Worm (Caenorhabditis elegans) whole organism, young adult: ENCODE data around the gene H12I13.6.

Source experiments
- B0035.1 ChIP-seq: sonication (generic microtip); optimal IDR thresholded peaks from 2 replicates; lab custom pipeline; 2016; ENCODE audit warnings: missing genetic modification characterization, mild to moderate bottlenecking, missing compliant biosample characterization, missing genotype, missing genetic modification reagents
- F10E7.11 ChIP-seq: sonication (generic microtip); optimal IDR thresholded peaks from 2 replicates; lab custom pipeline; 2017; ENCODE audit warnings: mild to moderate bottlenecking, missing genetic modification characterization, moderate library complexity, missing compliant biosample characterization
- F37B4.10 ChIP-seq: fragments of 200-800 bp; sonication (Bioruptor generic); IDR thresholded peaks from 2 replicates; pipeline ENCODE4 v1.3.6; 2022; ENCODE audit warnings: missing genetic modification characterization, missing compliant biosample characterization
- F39B2.1 ChIP-seq: fragments of 200-800 bp; sonication (Bioruptor generic); IDR thresholded peaks from 2 replicates; pipeline ENCODE4 v1.3.6; 2022; ENCODE audit warnings: missing genetic modification reagents, missing genetic modification characterization, missing compliant biosample characterization
- F52B5.7 ChIP-seq: sonication (generic microtip); optimal IDR thresholded peaks from 2 replicates; lab custom pipeline; 2016; ENCODE audit warnings: mild to moderate bottlenecking, missing genetic modification characterization, missing compliant biosample characterization
- F55B11.4 ChIP-seq: sonication (generic microtip); optimal IDR thresholded peaks from 2 replicates; lab custom pipeline; 2016; ENCODE audit warnings: missing compliant biosample characterization, missing genetic modification characterization, borderline replicate concordance; ENCODE audit not compliant: insufficient read depth
- K11D2.4 ChIP-seq: fragments of 200-800 bp; sonication (Bioruptor generic); IDR thresholded peaks from 2 replicates; pipeline ENCODE4 v1.3.6; 2022; ENCODE audit warnings: missing genetic modification reagents, missing genetic modification characterization, missing compliant biosample characterization
- K12H6.12 ChIP-seq: fragments of 200-800 bp; sonication (Bioruptor generic); optimal IDR thresholded peaks from 2 replicates; lab custom pipeline; 2018; ENCODE audit warnings: mild to moderate bottlenecking, missing genetic modification characterization, missing compliant biosample characterization
- T07F8.4 ChIP-seq: sonication (generic microtip); optimal IDR thresholded peaks from 2 replicates; lab custom pipeline; 2016; ENCODE audit warnings: mild to moderate bottlenecking, missing genetic modification characterization, moderate library complexity, missing compliant biosample characterization
- Y56A3A.18 ChIP-seq: fragments of 200-800 bp; sonication (Bioruptor generic); IDR thresholded peaks from 2 replicates; pipeline ENCODE4 v1.3.6; 2022; ENCODE audit warnings: missing genetic modification reagents, missing genetic modification characterization, missing compliant biosample characterization
- Y95B8A.8 ChIP-seq: fragments of 200-800 bp; sonication (Bioruptor generic); IDR thresholded peaks from 2 replicates; pipeline ENCODE4 v1.3.6; 2022; ENCODE audit warnings: missing genetic modification reagents, missing genetic modification characterization, missing compliant biosample characterization
- ZK185.1 ChIP-seq: sonication (generic microtip); optimal IDR thresholded peaks from 2 replicates; lab custom pipeline; 2016; ENCODE audit warnings: mild to moderate bottlenecking, missing genetic modification characterization, missing compliant biosample characterization; ENCODE audit not compliant: poor library complexity, severe bottlenecking
- akir-1 ChIP-seq: fragments of 200-800 bp; sonication (Bioruptor generic); optimal IDR thresholded peaks from 2 replicates; lab custom pipeline; 2018; ENCODE audit warnings: mild to moderate bottlenecking, missing genetic modification characterization, moderate library complexity, missing compliant biosample characterization
- ama-1 ChIP-seq, 3 experiments: fragments of 150-350 bp in 1 of 3; sonication (generic microtip) in 2 of 3; optimal IDR thresholded peaks; 2 replicates each; lab custom pipeline; 2014 to 2018; ENCODE audit warnings: missing biosample characterization in 2 of 3, missing genetic modification characterization in 2 of 3, missing genetic modification reagents in 2 of 3
- atf-7 ChIP-seq: sonication (generic microtip); optimal IDR thresholded peaks from 2 replicates; lab custom pipeline; 2017; ENCODE audit warnings: mild to moderate bottlenecking, missing genetic modification characterization, missing compliant biosample characterization
- attf-5 ChIP-seq: fragments of 200-800 bp; sonication (Bioruptor generic); optimal IDR thresholded peaks from 2 replicates; lab custom pipeline; 2018; ENCODE audit warnings: mild to moderate bottlenecking, missing genetic modification characterization, missing compliant biosample characterization
- bed-1 ChIP-seq: fragments of 200-800 bp; sonication (Bioruptor generic); IDR thresholded peaks from 2 replicates; pipeline ENCODE4 v1.3.6; 2022; ENCODE audit warnings: missing genetic modification reagents, missing genetic modification characterization, missing compliant biosample characterization
- bed-2 ChIP-seq: fragments of 200-800 bp; sonication (Bioruptor generic); IDR thresholded peaks from 2 replicates; pipeline ENCODE4 v1.3.6; 2022; ENCODE audit warnings: missing genetic modification reagents, missing genetic modification characterization, missing compliant biosample characterization
- ccch-3 ChIP-seq: fragments of 200-800 bp; sonication (Bioruptor generic); optimal IDR thresholded peaks from 2 replicates; lab custom pipeline; 2018; ENCODE audit warnings: mild to moderate bottlenecking, missing genetic modification characterization, missing compliant biosample characterization
- cebp-1 ChIP-seq, 2 experiments: fragments of 200-800 bp in 1 of 2; sonication (Bioruptor generic) in 1 of 2; sonication (generic microtip) in 1 of 2; IDR thresholded peaks in 1 of 2; optimal IDR thresholded peaks in 1 of 2; 2 replicates each; pipeline versions ENCODE4 v1.3.6 to Lab custom; 2017 to 2022; ENCODE audit warnings: missing compliant biosample characterization in 2 of 2, missing genetic modification characterization in 2 of 2, mild to moderate bottlenecking in 1 of 2, missing genetic modification reagents in 1 of 2, moderate library complexity in 1 of 2
- ceh-27 ChIP-seq: fragments of 200-800 bp; sonication (Bioruptor generic); optimal IDR thresholded peaks from 2 replicates; lab custom pipeline; 2018; ENCODE audit warnings: mild to moderate bottlenecking, missing genetic modification characterization, moderate library complexity, missing compliant biosample characterization
- ceh-91 ChIP-seq: fragments of 200-800 bp; sonication (Bioruptor generic); IDR thresholded peaks from 2 replicates; pipeline ENCODE4 v1.3.6; 2022; ENCODE audit warnings: missing genetic modification reagents, missing genetic modification characterization, missing compliant biosample characterization
- chd-7 ChIP-seq: sonication (generic microtip); optimal IDR thresholded peaks from 2 replicates; lab custom pipeline; 2016; ENCODE audit warnings: mild to moderate bottlenecking, missing genetic modification characterization, moderate library complexity, missing compliant biosample characterization
- dox-1 ChIP-seq: fragments of 200-800 bp; sonication (Bioruptor generic); IDR thresholded peaks from 2 replicates; pipeline ENCODE4 v1.3.6; 2022; ENCODE audit warnings: missing genetic modification reagents, missing genetic modification characterization, missing compliant biosample characterization
- dpl-1 ChIP-seq: fragments of 150-350 bp; optimal IDR thresholded peaks from 2 replicates; lab custom pipeline; 2014; ENCODE audit warnings: missing biosample characterization, missing genetic modification reagents, missing genetic modification characterization
- efl-1 ChIP-seq: fragments of 150-350 bp; optimal IDR thresholded peaks from 2 replicates; lab custom pipeline; 2014; ENCODE audit warnings: missing biosample characterization, missing genetic modification reagents, missing genetic modification characterization
- egl-44 ChIP-seq: fragments of 200-800 bp; sonication (Bioruptor generic); IDR thresholded peaks from 2 replicates; pipeline ENCODE4 v1.3.6; 2022; ENCODE audit warnings: missing genetic modification reagents, missing genetic modification characterization, missing compliant biosample characterization
- ekl-4 ChIP-seq: fragments of 200-800 bp; sonication (Bioruptor generic); IDR thresholded peaks from 2 replicates; pipeline ENCODE4 v1.3.6; 2022; ENCODE audit warnings: missing genetic modification reagents, missing genetic modification characterization, missing compliant biosample characterization
- lag-1 ChIP-seq: fragments of 200-800 bp; sonication (Bioruptor generic); IDR thresholded peaks from 2 replicates; pipeline ENCODE4 v1.3.6; 2022; ENCODE audit warnings: missing genetic modification reagents, missing genetic modification characterization, missing compliant biosample characterization
- let-607 ChIP-seq, 2 experiments: fragments of 200-800 bp in 1 of 2; sonication (Bioruptor generic) in 1 of 2; sonication (generic microtip) in 1 of 2; optimal IDR thresholded peaks; 2 replicates each; lab custom pipeline; 2016 to 2018; ENCODE audit warnings: mild to moderate bottlenecking in 2 of 2, missing compliant biosample characterization in 2 of 2, missing genetic modification characterization in 2 of 2, moderate library complexity in 2 of 2, missing genotype in 1 of 2
- lin-26 ChIP-seq: fragments of 200-800 bp; sonication (Bioruptor generic); IDR thresholded peaks from 2 replicates; pipeline ENCODE4 v1.3.6; 2022; ENCODE audit warnings: missing genetic modification reagents, missing genetic modification characterization, missing compliant biosample characterization
- lin-54 ChIP-seq: fragments of 200-800 bp; sonication (Bioruptor generic); optimal IDR thresholded peaks from 2 replicates; lab custom pipeline; 2018; ENCODE audit warnings: mild to moderate bottlenecking, missing genetic modification characterization, missing compliant biosample characterization
- madf-10 ChIP-seq: sonication (generic microtip); optimal IDR thresholded peaks from 2 replicates; lab custom pipeline; 2016; ENCODE audit warnings: mild to moderate bottlenecking, missing genetic modification characterization, missing compliant biosample characterization
- madf-3 ChIP-seq: fragments of 200-800 bp; sonication (Bioruptor generic); IDR thresholded peaks from 2 replicates; pipeline ENCODE4 v1.3.6; 2022; ENCODE audit warnings: missing genetic modification reagents, missing genetic modification characterization, missing compliant biosample characterization
- madf-6 ChIP-seq: fragments of 200-800 bp; sonication (Bioruptor generic); IDR thresholded peaks from 2 replicates; pipeline ENCODE4 v1.3.6; 2022; ENCODE audit warnings: missing genetic modification reagents, missing genetic modification characterization, missing compliant biosample characterization
- mcd-1 ChIP-seq: fragments of 200-800 bp; sonication (Bioruptor generic); IDR thresholded peaks from 2 replicates; pipeline ENCODE4 v1.3.6; 2022; ENCODE audit warnings: missing genetic modification reagents, missing genetic modification characterization, missing compliant biosample characterization
- mel-28 ChIP-seq: sonication (generic microtip); optimal IDR thresholded peaks from 2 replicates; lab custom pipeline; 2016; ENCODE audit warnings: borderline replicate concordance, mild to moderate bottlenecking, missing genetic modification characterization, missing compliant biosample characterization
- nfya-2 ChIP-seq: fragments of 200-800 bp; sonication (Bioruptor generic); IDR thresholded peaks from 2 replicates; pipeline ENCODE4 v1.3.6; 2022; ENCODE audit warnings: missing genetic modification reagents, missing genetic modification characterization, missing compliant biosample characterization
- pbrm-1 ChIP-seq: fragments of 200-800 bp; sonication (Bioruptor generic); IDR thresholded peaks from 2 replicates; pipeline ENCODE4 v1.3.6; 2022; ENCODE audit warnings: missing genetic modification reagents, missing genetic modification characterization, missing compliant biosample characterization
- rcor-1 ChIP-seq: fragments of 200-800 bp; sonication (Bioruptor generic); IDR thresholded peaks from 2 replicates; pipeline ENCODE4 v1.3.6; 2022; ENCODE audit warnings: missing genetic modification reagents, missing genetic modification characterization, missing compliant biosample characterization
- sdz-38 ChIP-seq: sonication (generic microtip); optimal IDR thresholded peaks from 2 replicates; lab custom pipeline; 2016; ENCODE audit warnings: missing genotype, missing genetic modification characterization, missing compliant biosample characterization
- snpc-4 ChIP-seq, 5 experiments: fragments of 150-350 bp in 1 of 5; sonication (generic microtip) in 4 of 5; optimal IDR thresholded peaks; 2 replicates each; lab custom pipeline; 2014 to 2018; ENCODE audit warnings: missing genetic modification characterization in 5 of 5, missing biosample characterization in 3 of 5, antibody characterized with exemption in 2 of 5, mild to moderate bottlenecking in 2 of 5, missing compliant biosample characterization in 2 of 5, missing genotype in 2 of 5, moderate library complexity in 2 of 5, missing genetic modification reagents in 1 of 5
- ztf-22 ChIP-seq: fragments of 200-800 bp; sonication (Bioruptor generic); optimal IDR thresholded peaks from 2 replicates; lab custom pipeline; 2018; ENCODE audit warnings: mild to moderate bottlenecking, missing genetic modification characterization, moderate library complexity, missing compliant biosample characterization
- ztf-26 ChIP-seq: sonication (generic microtip); optimal IDR thresholded peaks from 2 replicates; lab custom pipeline; 2017; ENCODE audit warnings: missing genetic modification characterization, missing compliant biosample characterization
- ztf-28 ChIP-seq: fragments of 200-800 bp; sonication (Bioruptor generic); IDR thresholded peaks from 2 replicates; pipeline ENCODE4 v1.3.6; 2022; ENCODE audit warnings: missing genetic modification reagents, missing genetic modification characterization, missing compliant biosample characterization

Gene H12I13.6

DNA sequence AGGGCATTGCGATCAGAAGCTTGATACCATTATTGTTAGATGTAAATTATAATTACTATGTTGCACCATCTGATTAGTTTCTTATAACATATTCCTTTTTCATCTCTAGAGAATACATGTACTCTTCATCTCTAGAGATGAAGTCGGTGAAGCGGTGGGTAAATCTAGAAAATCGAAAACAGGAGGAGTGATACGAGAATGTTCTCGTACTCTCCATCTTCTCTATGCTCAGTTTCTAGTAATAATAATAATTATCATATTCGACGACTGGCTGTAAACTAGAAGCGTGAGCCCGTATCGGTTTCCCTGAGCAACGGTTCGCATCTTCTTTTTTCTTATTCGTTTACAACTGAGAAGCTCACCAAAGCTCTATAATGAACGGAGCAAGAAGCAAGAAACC is 30.1 kb downstream of the H12I13.6 start:
- TF ChIP-seq bed-1 (GFP tag; lab: Robert Waterston, UW) (no peak), F55B11.4 (no peak)
- TF ChIP-seq, all 124 proteins: peak for 0

DNA sequence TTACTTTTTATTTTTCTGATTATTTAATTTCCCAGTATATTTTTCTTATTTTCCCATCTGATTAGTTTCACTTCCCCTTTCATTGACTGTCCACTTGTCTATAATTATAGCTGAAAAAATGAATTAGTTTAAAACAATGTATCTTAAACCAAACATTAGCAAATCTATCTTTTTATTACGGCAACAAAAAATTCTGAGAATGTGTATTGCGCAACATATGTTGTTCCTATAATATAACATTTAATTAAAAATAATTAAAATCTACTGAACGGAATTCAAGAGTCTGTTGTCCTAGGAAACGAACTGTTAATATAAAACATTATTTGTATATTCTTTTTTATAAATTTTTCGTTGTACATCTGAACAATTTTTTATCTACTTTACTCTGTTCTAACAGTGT is 32.3 kb downstream of the H12I13.6 start:
- TF ChIP-seq F10E7.11 (no peak), akir-1 (GFP tag; lab: Kevin White, UChicago) (no peak), rcor-1 (GFP tag; lab: Robert Waterston, UW) (no peak), attf-5 (GFP tag; lab: Kevin White, UChicago) (no peak), lin-26 (GFP tag; lab: Robert Waterston, UW) (no peak), T07F8.4 (tag; lab: Kevin White, UChicago) (no peak), ccch-3 (GFP tag; lab: Kevin White, UChicago) (no peak), mcd-1 (no peak), mel-28 (tag; lab: Kevin White, UChicago) (no peak), ztf-26 (tag; lab: Kevin White, UChicago) (no peak), ekl-4 (GFP tag; lab: Robert Waterston, UW) (no peak), madf-10 (no peak), cebp-1 (GFP tag; IDR thresholded peaks at IDR 0.05; lab: Robert Waterston, UW) (no peak), cebp-1 (tag; optimal IDR thresholded peaks at IDR 0.05; lab: Kevin White, UChicago) (no peak), B0035.1 (no peak), nfya-2 (no peak), F37B4.10 (GFP tag; lab: Robert Waterston, UW) (no peak), F52B5.7 (tag; lab: Kevin White, UChicago) (no peak)
- TF ChIP-seq, all 124 proteins: peak for 0

DNA sequence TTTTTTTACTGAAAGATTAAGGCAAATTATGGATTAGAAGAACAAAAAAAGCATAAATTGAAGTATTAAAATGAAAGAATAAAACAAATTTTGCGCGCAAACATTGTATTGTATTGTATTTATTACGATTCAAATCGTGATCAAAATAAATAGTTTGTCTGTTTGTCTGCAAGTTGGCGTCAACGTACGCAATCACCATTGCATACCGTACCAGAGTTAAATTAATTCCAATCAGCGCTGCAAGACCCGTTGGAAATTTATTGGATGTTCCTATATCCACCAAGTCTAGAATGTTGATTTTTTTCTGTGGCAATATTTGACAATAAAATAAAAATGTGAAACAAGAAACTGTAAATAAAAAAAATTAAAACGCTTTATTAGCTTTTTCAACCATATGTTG is 35.5 kb downstream of the H12I13.6 start, which contains the start of gene heri-1:
heri-1 (minus strand) TSS at position 8 of the 400 bp plus-strand sequence.
- TF ChIP-seq dox-1 (GFP tag; lab: Robert Waterston, UW) (peak; percentile 18; the same call in 1 of the 2 replicates), let-607 (tag; optimal IDR thresholded peaks at IDR 0.05; lab: Kevin White, UChicago) (no peak), K12H6.12 (no peak), chd-7 (tag; lab: Kevin White, UChicago) (no peak), Y95B8A.8 (GFP tag; lab: Robert Waterston, UW) (no peak), dpl-1 (GFP tag; lab: Kevin White, UChicago) (peak; percentile 26), lin-54 (GFP tag; lab: Kevin White, UChicago) (peak; percentile 3), pbrm-1 (GFP tag; lab: Robert Waterston, UW) (no peak), ztf-28 (GFP tag; lab: Robert Waterston, UW) (no peak), atf-7 (tag; lab: Kevin White, UChicago) (no peak), akir-1 (GFP tag; lab: Kevin White, UChicago) (no peak), bed-2 (GFP tag; lab: Robert Waterston, UW) (no peak), ceh-91 (peak; percentile 75), efl-1 (GFP tag; lab: Kevin White, UChicago) (peak; percentile 38), ama-1 (optimal IDR thresholded peaks at IDR 0.05; lab: Kevin White, UChicago) (no peak), ama-1 (GFP tag; optimal IDR thresholded peaks at IDR 0.05; lab: Kevin White, UChicago) (no peak), lag-1 (no peak), ceh-27 (GFP tag; lab: Kevin White, UChicago) (no peak), egl-44 (no peak), sdz-38 (tag; lab: Kevin White, UChicago) (no peak), Y56A3A.18 (GFP tag; lab: Robert Waterston, UW) (no peak), ccch-3 (GFP tag; lab: Kevin White, UChicago) (no peak), madf-6 (peak; percentile 79), K11D2.4 (GFP tag; lab: Robert Waterston, UW) (no peak), snpc-4 (GFP tag; optimal IDR thresholded peaks at IDR 0.05; lab: Kevin White, UChicago) (no peak), snpc-4 (tag; optimal IDR thresholded peaks at IDR 0.05; lab: Kevin White, UChicago) (no peak), ZK185.1 (tag; lab: Kevin White, UChicago) (no peak), F39B2.1 (GFP tag; lab: Robert Waterston, UW) (no peak), ztf-22 (no peak), madf-3 (GFP tag; lab: Robert Waterston, UW) (no peak)
